Fruit fly (Drosophila melanogaster) whole organism: ENCODE measurements around the gene GckIII.

Source experiments
- CG8478 ChIP-seq: fragments of >200 bp; optimal IDR thresholded peaks from 2 replicates; lab custom pipeline; 2018; ENCODE audit warnings: inconsistent platforms
- Dll ChIP-seq: fragments of >200 bp; optimal IDR thresholded peaks from 2 replicates; lab custom pipeline; 2017
- EcR ChIP-seq, 2 experiments: fragments of >200 bp; optimal IDR thresholded peaks; 2 replicates each; lab custom pipeline; 2017; ENCODE audit warnings: missing biosample characterization in 2 of 2, missing genetic modification characterization in 2 of 2, missing genetic modification reagents in 2 of 2
- pan ChIP-seq: fragments of >200 bp; optimal IDR thresholded peaks from 2 replicates; lab custom pipeline; 2017
- psq ChIP-seq: fragments of >200 bp; optimal IDR thresholded peaks from 2 replicates; lab custom pipeline; 2017
- usp ChIP-seq: fragments of >200 bp; optimal IDR thresholded peaks from 2 replicates; lab custom pipeline; 2017; ENCODE audit warnings: missing biosample characterization, missing genetic modification characterization, mixed read lengths

The GckIII gene

DNA sequence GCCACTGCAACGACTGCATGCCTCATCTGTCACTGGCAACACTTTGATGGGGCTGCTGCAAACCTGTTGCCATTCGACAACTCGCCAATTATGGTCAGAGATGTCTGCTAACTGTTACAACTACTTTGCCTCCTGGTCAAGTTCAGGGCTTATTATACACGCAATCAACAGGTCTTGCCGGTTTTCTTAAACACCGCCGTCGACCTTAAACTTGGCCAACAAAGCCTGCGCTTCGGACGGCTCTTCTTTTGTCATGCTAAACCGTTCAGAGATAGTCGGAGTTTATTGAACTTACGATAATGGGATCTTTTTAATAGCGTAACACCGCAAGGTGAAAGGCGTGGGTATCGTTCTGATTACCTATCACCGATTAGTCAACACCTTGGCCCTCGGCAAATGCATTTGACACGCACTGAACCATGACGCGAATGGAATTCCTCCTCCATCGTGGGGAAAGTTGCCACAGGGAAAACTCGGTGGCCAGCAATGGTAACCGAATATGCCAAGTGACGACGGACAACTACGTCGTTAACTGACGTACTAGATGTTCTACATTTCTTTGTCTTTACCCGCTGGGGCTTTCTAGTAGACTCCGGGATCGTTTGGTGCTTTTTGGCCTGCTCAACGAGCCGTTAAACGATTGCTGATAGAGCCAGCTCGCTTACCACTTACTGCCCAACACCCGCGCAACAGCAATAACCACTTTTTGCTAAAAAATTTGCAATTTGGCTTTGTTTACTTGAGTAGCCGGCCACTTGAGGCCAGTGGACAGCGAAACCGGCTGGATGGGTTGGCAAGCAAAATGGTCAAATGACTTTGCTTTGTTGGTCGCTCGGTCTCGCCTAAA is 25.8 kb downstream of the GckIII start:
- TF ChIP-seq CG8478 (lab: Kevin White, UChicago) (no peak), Dll (lab: Kevin White, UChicago) (peak; percentile 12)

DNA sequence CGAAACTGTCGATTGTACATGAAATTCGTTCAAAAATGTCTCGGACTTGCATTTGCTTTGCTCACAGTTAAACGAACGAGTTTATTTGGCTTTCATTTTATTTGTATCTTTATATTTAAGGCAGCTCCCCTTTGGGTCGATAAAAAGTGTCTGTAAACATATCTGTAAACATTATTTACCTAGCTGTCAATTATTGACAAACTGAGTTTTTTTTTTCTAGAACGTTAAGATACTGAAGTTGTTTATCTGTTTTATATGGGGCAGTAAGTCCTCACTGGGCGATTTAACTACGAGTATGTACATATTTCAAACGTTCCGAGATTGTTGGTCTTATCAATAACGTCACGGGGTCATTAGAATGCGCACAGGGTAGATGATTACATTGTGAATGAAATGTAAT is 30.4 kb downstream of the GckIII start:
- no peak for TF ChIP-seq usp (GFP tag; lab: Kevin White, UChicago)
- no peak for TF ChIP-seq CG8478 (lab: Kevin White, UChicago)
- no peak for TF ChIP-seq pan (lab: Kevin White, UChicago)
- no peak for TF ChIP-seq Dll (lab: Kevin White, UChicago)
- no peak for TF ChIP-seq psq (lab: Kevin White, UChicago)
- no peak for TF ChIP-seq EcR (GFP tag; optimal IDR thresholded peaks at IDR 0.05; lab: Kevin White, UChicago)

DNA sequence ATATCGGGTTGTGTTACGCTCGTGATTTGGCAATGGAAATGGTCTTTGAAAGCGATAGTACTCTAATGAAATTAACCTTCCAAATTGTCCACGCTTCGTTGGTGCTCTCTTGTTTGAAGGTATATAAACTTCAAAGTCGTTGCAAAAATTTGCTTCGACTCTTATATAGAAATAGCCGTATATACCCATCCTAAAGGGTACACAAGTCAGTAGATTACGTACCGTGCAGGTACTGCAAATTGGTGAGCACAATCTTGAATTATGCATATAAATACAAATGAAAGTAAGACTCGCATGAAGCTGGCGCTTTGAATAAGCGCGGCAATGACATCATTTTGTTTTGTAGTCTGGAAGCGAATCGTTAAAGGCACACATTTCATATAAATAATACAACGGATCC is 30.9 kb downstream of the GckIII start:
- no peak for TF ChIP-seq Dll (lab: Kevin White, UChicago)
- TF ChIP-seq usp (GFP tag; lab: Kevin White, UChicago): no peak
- TF ChIP-seq pan (lab: Kevin White, UChicago): no peak
- no peak for TF ChIP-seq CG8478 (lab: Kevin White, UChicago)
- no peak for TF ChIP-seq EcR (GFP tag; optimal IDR thresholded peaks at IDR 0.05; lab: Kevin White, UChicago)
- TF ChIP-seq psq (lab: Kevin White, UChicago): no peak

DNA sequence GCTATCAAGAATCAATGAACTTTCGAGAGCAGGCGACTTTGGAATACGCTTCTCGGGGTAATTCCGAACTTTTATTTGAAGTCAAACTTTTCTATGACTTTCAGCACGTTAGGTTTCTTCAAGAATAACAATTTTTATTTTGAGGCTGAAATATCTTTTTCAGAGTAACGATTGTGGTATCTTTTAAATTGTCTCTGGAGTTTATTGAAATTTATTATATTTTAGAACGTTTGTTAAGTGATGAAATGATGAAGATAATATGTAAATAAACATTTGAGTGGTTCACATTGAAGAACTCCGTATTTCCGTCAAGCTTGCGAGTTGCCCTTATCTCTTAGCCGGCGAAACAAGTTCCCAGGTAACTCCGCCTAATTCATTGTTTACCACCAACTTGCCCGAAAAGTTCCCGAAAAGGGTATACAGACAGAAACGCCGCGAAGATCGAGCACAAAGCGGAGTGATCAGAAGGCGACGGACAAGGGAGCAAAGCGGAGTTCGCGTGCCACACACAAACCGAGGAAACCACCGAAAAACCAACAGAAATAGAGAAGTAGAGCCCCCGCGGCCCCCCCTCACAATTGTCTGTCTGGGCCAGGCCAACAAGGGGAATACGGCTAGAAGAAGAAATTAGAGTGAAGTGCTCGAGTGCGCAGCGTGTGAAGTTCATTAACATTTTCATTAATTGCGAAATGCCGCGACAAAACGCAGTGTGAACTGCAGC is 32.5 kb downstream of the GckIII start:
- no peak for TF ChIP-seq pan (lab: Kevin White, UChicago)
- TF ChIP-seq Dll (lab: Kevin White, UChicago): no peak
- no peak for TF ChIP-seq CG8478 (lab: Kevin White, UChicago)
- no peak for TF ChIP-seq psq (lab: Kevin White, UChicago)
- no peak for TF ChIP-seq usp (GFP tag; lab: Kevin White, UChicago)
- no peak for TF ChIP-seq EcR (GFP tag; optimal IDR thresholded peaks at IDR 0.05; lab: Kevin White, UChicago)

DNA sequence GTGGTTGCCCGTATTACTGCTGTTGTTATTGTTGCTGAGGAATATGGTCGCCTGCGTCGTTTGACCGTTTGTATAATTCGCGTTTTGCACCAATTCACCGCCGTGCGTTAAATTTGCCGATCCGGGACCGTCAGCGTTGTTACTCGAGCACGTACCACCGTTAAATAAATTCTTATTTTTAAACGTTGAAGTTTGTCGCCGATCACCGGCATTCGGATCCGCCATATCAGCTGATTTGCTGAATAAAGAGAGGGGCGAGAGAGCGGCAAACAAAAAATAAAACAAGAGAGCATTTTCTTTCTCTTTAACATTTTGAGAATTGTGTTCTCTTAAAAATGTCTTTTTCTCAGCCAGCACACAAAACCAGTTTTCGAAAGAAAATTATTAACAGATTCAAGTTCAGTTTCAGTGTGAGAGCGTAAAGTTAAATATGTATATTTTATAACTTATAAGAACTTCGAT is 33.6 kb downstream of the GckIII start:
- TF ChIP-seq Dll (lab: Kevin White, UChicago) (no peak), pan (lab: Kevin White, UChicago) (no peak), CG8478 (lab: Kevin White, UChicago) (no peak), psq (lab: Kevin White, UChicago) (no peak), usp (GFP tag; lab: Kevin White, UChicago) (no peak), EcR (GFP tag; optimal IDR thresholded peaks at IDR 0.05; lab: Kevin White, UChicago) (no peak)

DNA sequence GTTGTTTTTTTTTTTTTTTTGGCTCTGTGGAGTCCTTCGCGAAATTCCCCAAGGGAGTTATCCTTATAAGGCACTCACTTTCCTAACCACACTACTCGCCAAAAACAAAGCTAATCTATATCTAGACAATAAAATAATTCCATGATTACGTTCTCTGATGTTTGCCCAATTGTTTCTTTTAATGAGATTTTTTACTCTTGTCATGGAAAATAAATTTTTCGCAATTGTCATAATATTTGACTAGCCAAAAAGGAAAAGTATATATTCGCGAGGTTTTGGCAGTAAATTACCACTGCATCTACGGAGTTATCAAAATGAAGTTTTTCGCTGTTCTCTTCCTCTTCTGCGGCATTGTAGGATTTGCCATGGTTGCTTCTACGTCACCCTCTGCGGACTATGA is 34.9 kb downstream of the GckIII start, which contains the start of gene CG34278:
Gene CG34278, plus strand, starts transcription at position 301 of the 400 bp plus-strand sequence.
- TF ChIP-seq usp (GFP tag; lab: Kevin White, UChicago): no peak
- TF ChIP-seq pan (lab: Kevin White, UChicago): no peak
- TF ChIP-seq EcR (GFP tag; optimal IDR thresholded peaks at IDR 0.05; lab: Kevin White, UChicago): no peak
- no peak for TF ChIP-seq Dll (lab: Kevin White, UChicago)
- no peak for TF ChIP-seq psq (lab: Kevin White, UChicago)
- no peak for TF ChIP-seq CG8478 (lab: Kevin White, UChicago)

DNA sequence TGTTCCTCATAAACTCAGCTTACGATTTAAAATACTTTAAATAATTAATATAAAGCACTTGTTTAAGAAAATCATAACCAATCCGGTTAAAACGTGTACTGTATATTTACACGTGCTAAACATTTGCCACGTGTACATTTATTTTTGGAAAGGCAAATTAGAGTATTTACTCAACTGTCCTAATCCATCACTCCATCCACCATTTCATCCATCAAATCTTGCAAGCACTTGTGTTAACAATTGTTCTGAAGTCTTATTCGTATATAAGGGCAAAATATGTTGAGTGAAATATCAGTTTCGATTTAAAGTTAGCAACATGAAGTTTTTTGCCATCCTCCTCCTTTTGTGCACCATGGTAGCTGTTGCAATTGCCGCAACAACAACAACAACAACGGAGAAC is 36.0 kb downstream of the GckIII start, which contains the start of gene CG42779:
Gene CG42779, plus strand, starts transcription at position 301 of the 400 bp plus-strand sequence.
- TF ChIP-seq CG8478 (lab: Kevin White, UChicago) (no peak), pan (lab: Kevin White, UChicago) (no peak), Dll (lab: Kevin White, UChicago) (no peak), psq (lab: Kevin White, UChicago) (no peak), usp (GFP tag; lab: Kevin White, UChicago) (no peak), EcR (GFP tag; optimal IDR thresholded peaks at IDR 0.05; lab: Kevin White, UChicago) (no peak)

DNA sequence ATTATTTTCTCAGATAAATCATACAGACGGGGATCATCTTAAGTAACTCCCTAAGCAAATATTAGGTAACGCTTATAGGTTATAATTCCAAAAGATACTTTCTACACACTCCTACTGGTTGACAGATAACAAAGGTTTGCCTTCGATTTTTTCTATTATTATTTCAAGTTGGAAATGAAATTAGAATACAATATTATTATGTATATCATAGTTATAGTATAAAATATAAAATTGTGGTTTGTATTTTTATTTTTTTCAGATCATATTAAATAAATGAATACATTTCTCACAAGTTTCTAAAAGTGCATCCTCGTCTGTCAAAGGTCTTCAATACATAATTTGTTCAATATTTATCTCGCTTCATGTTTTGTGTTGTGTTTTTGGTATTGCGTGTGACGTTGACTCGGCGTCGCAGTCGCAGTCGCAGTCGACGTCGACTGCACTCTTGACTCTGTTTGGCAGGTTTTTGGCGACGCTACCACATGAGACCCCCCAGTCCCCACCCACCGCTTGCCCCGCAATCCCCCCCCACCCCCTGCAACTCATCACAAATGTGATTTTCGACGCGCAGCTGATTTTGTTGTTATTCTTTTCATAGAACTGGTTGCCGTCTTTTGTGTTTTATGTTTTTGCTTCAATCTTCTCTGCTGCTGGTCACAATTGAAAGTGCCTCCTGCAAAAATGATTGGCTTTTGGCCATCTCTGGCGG is 37.6 kb downstream of the GckIII start:
- TF ChIP-seq pan (lab: Kevin White, UChicago): no peak
- TF ChIP-seq usp (GFP tag; lab: Kevin White, UChicago): no peak
- no peak for TF ChIP-seq psq (lab: Kevin White, UChicago)
- no peak for TF ChIP-seq CG8478 (lab: Kevin White, UChicago)
- TF ChIP-seq Dll (lab: Kevin White, UChicago): no peak
- TF ChIP-seq EcR (GFP tag; optimal IDR thresholded peaks at IDR 0.05; lab: Kevin White, UChicago): no peak

DNA sequence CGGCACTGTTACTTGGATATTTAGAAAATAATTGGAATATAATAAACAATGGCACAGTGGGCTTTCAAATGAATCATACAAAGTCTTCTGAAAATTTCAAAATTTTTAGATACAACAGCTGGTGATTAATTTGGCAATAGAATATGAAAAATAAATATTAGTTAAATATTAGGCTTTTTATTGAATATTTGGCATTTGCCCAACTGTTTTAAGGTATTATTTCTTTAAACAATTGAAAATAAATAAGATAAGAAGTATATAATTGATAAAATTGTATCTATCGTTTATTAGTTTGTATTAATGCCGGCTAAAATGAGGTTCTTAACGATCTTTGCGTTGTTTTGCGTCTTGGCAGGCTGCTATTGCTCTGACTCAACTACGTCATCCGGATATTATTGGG is 38.9 kb downstream of the GckIII start, which contains the start of gene CG45079:
Gene CG45079, plus strand, starts transcription at position 301 of the 400 bp plus-strand sequence.
- TF ChIP-seq usp (GFP tag; lab: Kevin White, UChicago) (no peak), EcR (GFP tag; optimal IDR thresholded peaks at IDR 0.05; lab: Kevin White, UChicago) (no peak)

DNA sequence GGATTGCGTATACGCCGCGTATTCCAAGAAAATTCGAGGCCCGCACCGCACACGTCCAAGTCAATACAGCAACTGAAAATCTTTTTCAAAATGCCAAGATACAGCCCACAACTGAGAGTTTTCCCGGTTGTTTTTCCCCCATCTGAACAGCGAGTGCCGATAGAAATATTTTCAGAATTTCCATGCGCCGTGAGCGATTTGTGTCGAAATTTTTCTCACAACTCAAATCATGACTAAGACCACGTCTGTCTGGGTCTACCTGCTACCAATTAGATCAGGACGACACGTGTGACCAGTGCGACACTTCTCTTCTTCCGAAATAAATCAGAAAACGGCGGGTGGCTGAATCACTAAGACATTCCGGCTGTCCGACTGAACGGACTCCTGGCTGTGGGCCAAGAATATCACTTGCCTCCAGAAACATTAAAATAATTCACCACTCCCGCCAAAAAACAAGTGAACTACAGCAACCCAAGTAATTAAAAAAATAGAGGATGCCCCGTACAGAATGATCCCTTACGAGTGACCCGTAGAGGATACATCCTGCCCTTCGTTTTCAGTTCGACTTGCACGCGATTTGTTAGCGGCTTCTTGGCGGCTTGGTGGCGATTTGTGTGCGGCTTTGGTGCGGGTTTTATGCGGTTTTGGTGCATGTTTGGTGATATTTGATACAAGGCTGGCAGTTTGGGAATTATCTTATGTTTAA is 40.2 kb downstream of the GckIII start, which contains the start of gene cher:
Gene cher, minus strand, starts transcription at position 51 of the 706 bp plus-strand sequence.
- no peak for TF ChIP-seq pan (lab: Kevin White, UChicago)
- no peak for TF ChIP-seq CG8478 (lab: Kevin White, UChicago)
- no peak for TF ChIP-seq Dll (lab: Kevin White, UChicago)
- no peak for TF ChIP-seq EcR (GFP tag; optimal IDR thresholded peaks at IDR 0.05; lab: Kevin White, UChicago)
- no peak for TF ChIP-seq psq (lab: Kevin White, UChicago)
- TF ChIP-seq usp (GFP tag; lab: Kevin White, UChicago): no peak
